Worm (Caenorhabditis elegans): ENCODE data around the gene R03G5.6.
A peak's percentile ranks its signal among the peaks of the same experiment; 100 is the strongest.

The R03G5.6 gene

DNA sequence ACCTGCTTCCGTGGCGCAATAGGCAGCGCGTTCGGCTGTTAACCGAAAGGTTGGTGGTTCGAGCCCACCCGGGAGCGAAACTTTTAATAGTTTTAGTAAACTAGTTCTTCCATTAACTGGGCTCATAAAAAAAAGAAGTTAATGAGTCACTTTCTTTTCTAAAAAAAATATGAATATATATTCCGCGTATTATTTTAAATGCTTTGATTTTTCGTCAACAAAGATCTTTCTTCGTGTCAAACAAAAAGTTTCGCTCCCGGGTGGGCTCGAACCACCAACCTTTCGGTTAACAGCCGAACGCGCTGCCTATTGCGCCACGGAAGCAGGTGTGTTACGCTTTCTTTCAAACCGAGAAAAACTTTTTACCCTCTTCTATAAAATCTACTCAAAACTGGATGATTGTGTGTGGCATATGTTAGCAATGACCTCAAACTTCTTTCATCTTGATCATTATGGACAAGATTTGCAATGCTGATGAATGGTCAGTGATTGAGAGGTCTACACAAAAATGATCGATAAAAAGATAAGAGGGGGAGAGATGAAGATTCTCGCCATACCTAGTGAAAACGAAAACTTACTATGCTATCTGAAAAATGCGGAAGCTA lies 42.9 kb downstream of the R03G5.6 start (continued):
- TF ChIP-seq hlh-26 (GFP tag; conservative IDR thresholded peaks at IDR 0.05) = no peak
- TF ChIP-seq lsl-1 (GFP tag; optimal IDR thresholded peaks at IDR 0.05) = peak; percentile 4
- TF ChIP-seq pbrm-1 (GFP tag; IDR thresholded peaks at IDR 0.05) = 0 out of 2 replicates have a peak, but pooled peaks have one; percentile 61
- no peak for TF ChIP-seq F57C9.4 (tag; optimal IDR thresholded peaks at IDR 0.05)
- TF ChIP-seq sea-2 (GFP tag; IDR thresholded peaks at IDR 0.05) = no peak
- TF ChIP-seq rpc-1 (optimal IDR thresholded peaks at IDR 0.05) = peak; percentile 78
- TF ChIP-seq rpc-1 (tag; optimal IDR thresholded peaks at IDR 0.05) = peak; percentile 92
- TF ChIP-seq ceh-40 (GFP tag; IDR thresholded peaks at IDR 0.05) = no peak
- peak; percentile 18 for TF ChIP-seq madf-10 (tag; optimal IDR thresholded peaks at IDR 0.05)
- peak; percentile 66 for TF ChIP-seq Y56A3A.18 (GFP tag; IDR thresholded peaks at IDR 0.05)
- TF ChIP-seq efl-1 (GFP tag; optimal IDR thresholded peaks at IDR 0.05) = no peak
- no peak for TF ChIP-seq F39B2.1 (GFP tag; IDR thresholded peaks at IDR 0.05)
- TF ChIP-seq B0336.3 (GFP tag; IDR thresholded peaks at IDR 0.05) = no peak
- no peak for TF ChIP-seq bed-1 (GFP tag; IDR thresholded peaks at IDR 0.05)
- TF ChIP-seq ztf-6 (GFP tag; IDR thresholded peaks at IDR 0.05) = no peak
- no peak for TF ChIP-seq K12H6.12 (tag; optimal IDR thresholded peaks at IDR 0.05)
- TF ChIP-seq nfyb-1 (GFP tag; IDR thresholded peaks at IDR 0.05) = no peak; the same call in 1 of the 2 replicates
- no peak for TF ChIP-seq dpff-1 (tag; optimal IDR thresholded peaks at IDR 0.05)
- TF ChIP-seq C17E4.6 (GFP tag; IDR thresholded peaks at IDR 0.05) = no peak
- TF ChIP-seq lir-1 (GFP tag; conservative IDR thresholded peaks at IDR 0.05) = no peak
- TF ChIP-seq somi-1 (GFP tag; optimal IDR thresholded peaks at IDR 0.05) = peak; percentile 25
- TF ChIP-seq T07F8.4 (tag; optimal IDR thresholded peaks at IDR 0.05) = peak; percentile 50
- TF ChIP-seq ztf-22 (GFP tag; optimal IDR thresholded peaks at IDR 0.05) = peak; percentile 6
- no peak for TF ChIP-seq ceh-79 (tag; optimal IDR thresholded peaks at IDR 0.05)
- TF ChIP-seq pha-4 (tag; optimal IDR thresholded peaks at IDR 0.05) = no peak
- TF ChIP-seq nfya-2 (GFP tag; IDR thresholded peaks at IDR 0.05) = no peak
- peak; percentile 86 for TF ChIP-seq tbp1 (GFP tag; optimal IDR thresholded peaks at IDR 0.05)
- TF ChIP-seq rcor-1 (GFP tag; IDR thresholded peaks at IDR 0.05) = 0 out of 2 replicates have a peak, but pooled peaks have one; percentile 19
- no peak for TF ChIP-seq ztf-26 (tag; optimal IDR thresholded peaks at IDR 0.05)
- TF ChIP-seq chd-7 (tag; optimal IDR thresholded peaks at IDR 0.05) = peak; percentile 50
- 0 out of 2 replicates have a peak, but pooled peaks have one; percentile 49 for TF ChIP-seq attf-6 (GFP tag; IDR thresholded peaks at IDR 0.05)
- TF ChIP-seq let-607 (tag; optimal IDR thresholded peaks at IDR 0.05) = peak in 1 of 2 experiments; percentile 20
- peak; percentile 73 for TF ChIP-seq dox-1 (GFP tag; IDR thresholded peaks at IDR 0.05)
- TF ChIP-seq sdz-38 (tag; optimal IDR thresholded peaks at IDR 0.05) = no peak
- no peak for TF ChIP-seq atf-7 (tag; optimal IDR thresholded peaks at IDR 0.05)
- no peak for TF ChIP-seq ceh-58 (GFP tag; IDR thresholded peaks at IDR 0.05)
- no peak for TF ChIP-seq ama-1 (optimal IDR thresholded peaks at IDR 0.05)
- peak in 1 of 2 experiments; percentile 50 for TF ChIP-seq ama-1 (GFP tag; optimal IDR thresholded peaks at IDR 0.05)
- TF ChIP-seq cebp-1 (GFP tag; IDR thresholded peaks at IDR 0.05) = no peak
- TF ChIP-seq cebp-1 (tag; optimal IDR thresholded peaks at IDR 0.05) = peak; percentile 50
- TF ChIP-seq aptf-3 (GFP tag; IDR thresholded peaks at IDR 0.05) = 0 out of 2 replicates have a peak, but pooled peaks have one; percentile 48
- TF ChIP-seq sptf-2 (GFP tag; optimal IDR thresholded peaks at IDR 0.05) = no peak
- TF ChIP-seq gei-17 (GFP tag; optimal IDR thresholded peaks at IDR 0.05) = no peak
- TF ChIP-seq K11D2.4 (GFP tag; IDR thresholded peaks at IDR 0.05) = no peak
- TF ChIP-seq attf-5 (GFP tag; optimal IDR thresholded peaks at IDR 0.05) = peak; percentile 32
- no peak for TF ChIP-seq nhr-27 (tag; optimal IDR thresholded peaks at IDR 0.05)
- TF ChIP-seq zim-3 (tag; optimal IDR thresholded peaks at IDR 0.05) = peak; percentile 58
- TF ChIP-seq lin-40 (tag; optimal IDR thresholded peaks at IDR 0.05) = no peak
- no peak for TF ChIP-seq bed-2 (GFP tag; IDR thresholded peaks at IDR 0.05)
- TF ChIP-seq B0035.1 (tag; optimal IDR thresholded peaks at IDR 0.05) = no peak

Data from whole organism, young adult.